Worm (Caenorhabditis elegans) whole organism, dauer: Measurements from ENCODE around the gene K02A6.2.

Source experiments
- unc-62 ChIP-seq: sonication (generic microtip); optimal IDR thresholded peaks from 2 replicates; lab custom pipeline; 2017; ENCODE audit warnings: missing biosample characterization, missing genetic modification reagents, missing genetic modification characterization

Gene K02A6.2

DNA sequence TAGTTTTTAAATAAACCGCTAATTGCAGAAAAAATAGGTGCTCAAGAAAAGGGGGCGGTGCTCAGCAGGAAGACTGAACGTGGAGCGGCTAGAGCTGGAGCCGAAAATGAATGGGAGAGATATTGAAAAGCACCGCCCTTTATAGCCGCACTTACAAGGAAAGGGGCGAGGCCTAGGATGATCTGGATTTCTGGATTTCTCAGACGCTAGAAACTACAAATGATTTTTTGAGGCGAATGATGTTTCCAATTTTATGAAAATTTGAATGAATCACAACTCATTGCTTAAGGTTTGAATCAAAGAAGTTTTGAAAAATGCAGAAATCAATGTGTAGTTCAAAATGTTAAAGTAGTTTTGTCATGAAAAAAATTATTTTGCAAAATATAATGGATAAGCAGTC is at the start of gene K02A6.2:
Gene K02A6.2 (minus strand): TSS at position 101 of the 400 bp plus-strand sequence.
- TF ChIP-seq unc-62 = no peak

DNA sequence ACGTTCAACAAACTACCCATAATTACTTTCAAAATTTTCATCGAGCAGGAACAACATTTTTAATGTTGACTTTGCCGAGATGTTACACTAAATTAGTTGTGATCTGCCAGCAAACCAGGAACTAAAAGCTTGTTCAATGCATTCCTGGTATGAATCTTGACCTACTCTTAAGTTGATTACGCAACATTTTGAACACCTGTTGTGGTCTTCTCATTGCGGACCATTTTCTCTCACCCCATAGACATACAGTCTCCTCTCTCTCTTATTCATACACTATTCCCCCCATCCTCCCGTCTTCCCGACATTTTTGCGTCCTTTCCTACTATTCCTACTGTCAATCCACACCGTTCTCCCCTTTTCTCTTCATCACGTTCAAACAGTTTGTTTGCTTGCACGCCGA is 48.7 kb upstream of the K02A6.2 start:
- no peak for TF ChIP-seq unc-62

DNA sequence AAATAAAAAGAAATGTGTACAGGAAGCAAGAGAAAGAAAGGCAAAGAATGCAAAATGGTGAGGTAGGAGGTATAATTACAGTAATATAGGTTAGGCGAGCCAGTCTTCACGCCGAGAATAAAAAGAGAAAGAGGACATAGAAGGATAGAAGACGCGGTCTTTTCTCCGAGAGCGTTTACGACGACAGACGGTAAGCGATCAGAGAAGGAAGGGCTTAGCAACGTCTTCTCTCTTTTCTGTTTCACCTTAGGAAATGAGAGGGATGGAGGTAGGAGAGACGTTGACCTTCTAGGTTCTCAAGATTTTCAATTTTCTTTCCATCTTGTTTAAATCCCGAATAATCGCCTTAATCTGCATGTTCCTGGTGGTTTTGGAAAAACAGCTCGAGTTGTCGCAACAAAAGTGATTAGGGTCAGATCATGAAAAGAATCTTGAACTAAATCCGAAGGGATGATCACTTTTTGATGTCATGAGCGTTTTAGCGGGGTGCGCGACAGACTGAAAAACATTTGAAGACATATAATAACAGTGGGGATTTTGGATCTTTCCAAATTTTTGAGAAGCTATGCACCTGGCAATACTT is 46.2 kb upstream of the K02A6.2 start, which contains the start of gene cutl-29:
Gene cutl-29 (minus strand): TSS at position 51 of the 583 bp plus-strand sequence.
- TF ChIP-seq unc-62 = no peak

DNA sequence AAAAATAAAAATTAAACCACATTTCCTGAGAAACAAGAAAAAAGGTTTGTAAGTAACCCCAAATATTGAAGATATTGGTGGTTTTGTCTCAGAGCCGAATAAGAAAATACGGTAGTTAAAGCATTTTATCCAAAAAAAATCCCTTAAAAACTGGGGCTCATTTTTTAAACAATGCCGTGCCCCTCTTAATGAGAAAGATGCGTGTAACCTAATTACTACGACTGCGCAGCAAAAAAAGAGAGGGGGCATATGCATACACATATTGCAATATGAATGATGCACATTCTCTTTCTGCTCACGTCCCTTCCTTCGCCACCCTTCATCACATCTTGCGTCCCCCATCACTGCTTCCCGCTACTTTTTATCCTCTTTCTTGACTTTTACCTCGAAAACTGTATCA is 43.3 kb upstream of the K02A6.2 start:
- TF ChIP-seq unc-62 = no peak

DNA sequence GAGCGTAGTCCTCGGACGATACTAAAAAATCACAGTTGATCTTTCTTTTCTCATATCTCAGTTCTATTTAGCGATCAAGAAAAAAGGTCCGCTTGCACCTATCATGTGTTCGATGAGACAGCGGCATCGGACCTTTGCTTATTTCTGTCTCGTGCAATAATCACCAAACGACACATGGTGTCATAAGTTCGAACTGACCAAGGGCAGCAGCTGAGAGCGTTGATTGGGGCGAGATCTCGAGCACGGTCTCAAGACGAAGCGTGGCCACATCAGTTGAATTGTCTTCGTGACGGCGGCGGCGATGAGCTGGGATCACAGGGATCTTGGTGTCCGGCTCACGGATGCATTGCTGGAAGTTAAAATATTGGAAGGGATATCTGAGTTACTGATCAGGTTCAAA is 37.9 kb upstream of the K02A6.2 start:
- TF ChIP-seq unc-62 = no peak

DNA sequence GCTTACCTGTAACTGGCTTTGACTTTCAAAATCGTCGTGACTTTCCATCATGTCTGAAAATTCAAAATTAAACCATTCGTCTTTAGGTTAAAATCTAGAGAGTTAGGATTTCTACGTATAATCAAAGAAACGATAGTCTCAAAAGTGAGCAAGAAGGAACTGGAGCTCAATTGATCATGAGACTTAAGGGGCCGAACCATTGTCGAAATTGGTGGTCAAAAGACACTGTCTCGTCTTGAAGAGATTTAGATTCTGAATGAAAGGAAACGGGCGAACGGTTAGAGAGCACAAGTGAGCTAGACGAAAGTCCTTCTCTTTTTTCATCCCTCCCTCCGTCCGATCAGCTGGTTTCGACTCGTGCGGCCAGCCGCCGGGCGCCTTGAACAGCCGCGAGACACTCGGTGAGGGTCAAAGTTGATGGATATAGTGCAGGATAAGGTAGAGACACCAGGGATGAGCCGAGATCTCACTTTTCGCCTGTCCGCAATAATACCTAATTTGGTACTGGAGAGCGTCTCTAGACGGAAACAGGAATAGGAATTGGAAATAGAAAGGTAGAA is 36.4 kb upstream of the K02A6.2 start, which contains the start of gene M60.7:
Gene M60.7 (minus strand): TSS at position 51 of the 560 bp plus-strand sequence.
- no peak for TF ChIP-seq unc-62

DNA sequence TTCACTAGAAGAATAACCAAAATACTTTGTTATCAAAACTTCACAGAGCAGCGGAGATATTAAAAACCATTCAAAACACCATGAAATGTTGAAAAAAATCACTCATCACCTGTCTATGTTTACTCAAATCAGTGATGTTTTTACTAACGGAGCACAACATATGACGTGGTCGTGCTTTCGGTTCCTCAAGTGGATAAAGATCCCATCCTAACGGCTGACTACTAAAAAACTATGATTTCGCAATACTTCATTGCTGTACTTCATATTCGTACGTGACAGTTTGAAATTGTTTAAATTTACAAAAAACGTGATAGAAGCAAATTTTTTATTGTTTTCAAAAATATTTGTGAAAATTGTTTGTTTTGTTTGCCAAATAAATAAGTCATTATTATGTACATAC is 32.9 kb upstream of the K02A6.2 start:
- TF ChIP-seq unc-62 = no peak

DNA sequence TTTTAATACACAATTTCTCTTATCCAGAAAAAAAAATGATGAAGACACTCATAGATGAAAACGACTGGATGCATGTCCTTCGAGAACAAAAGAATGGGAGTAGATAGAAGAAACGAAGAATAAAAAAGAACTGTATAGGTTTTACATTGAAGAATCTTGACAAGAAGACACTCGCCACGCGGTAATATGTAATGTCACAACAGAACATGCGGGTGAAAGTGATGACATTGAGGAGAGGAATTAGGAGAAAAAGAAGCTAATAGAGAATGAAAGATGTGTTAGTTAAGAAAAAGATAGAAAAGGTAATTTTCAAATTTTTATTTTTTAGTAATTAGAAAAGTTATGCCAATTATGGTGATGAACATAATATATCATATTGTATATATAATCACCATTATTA is 30.6 kb upstream of the K02A6.2 start:
- no peak for TF ChIP-seq unc-62

DNA sequence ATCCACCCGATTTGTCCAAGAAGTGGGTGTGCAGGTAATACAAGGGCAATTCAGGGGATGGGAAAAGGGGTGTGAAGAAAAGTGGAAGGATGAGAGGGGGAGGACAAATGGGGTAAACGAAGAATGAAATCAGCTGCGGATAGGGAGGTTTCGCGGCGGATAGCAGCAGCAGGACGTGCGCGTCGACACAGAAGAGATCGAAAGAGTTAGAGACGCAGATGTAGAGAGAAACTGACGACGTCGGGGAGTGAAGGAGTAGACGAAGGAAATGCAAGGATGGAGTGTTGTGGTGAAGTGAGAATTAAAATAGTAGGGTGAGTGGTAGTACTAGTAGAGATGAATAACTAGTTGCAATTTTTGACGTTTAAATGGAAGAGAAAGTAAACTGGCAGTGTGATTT is 27.5 kb upstream of the K02A6.2 start, which contains the start of gene M60.6:
Gene M60.6 (minus strand): TSS at position 166 of the 400 bp plus-strand sequence.
- TF ChIP-seq unc-62 = no peak

DNA sequence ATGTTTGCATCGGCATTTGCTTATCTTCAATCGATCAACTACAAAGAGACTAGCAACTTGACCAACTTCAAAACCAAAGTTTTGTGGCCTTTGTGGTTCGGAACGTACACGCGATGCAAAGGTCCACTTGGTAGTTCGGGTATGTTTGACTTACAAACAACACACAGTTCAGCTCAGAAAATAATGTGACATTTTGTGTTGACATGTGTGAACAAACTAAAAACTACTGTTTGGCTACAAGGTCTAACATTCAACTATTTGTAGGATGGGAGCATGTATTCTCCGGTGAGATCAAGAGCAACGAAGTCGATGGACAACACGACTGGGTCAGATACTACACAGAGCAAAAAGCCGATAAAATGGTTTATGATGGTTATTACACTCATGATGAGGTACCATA is 22.3 kb upstream of the K02A6.2 start:
- TF ChIP-seq unc-62 = no peak

DNA sequence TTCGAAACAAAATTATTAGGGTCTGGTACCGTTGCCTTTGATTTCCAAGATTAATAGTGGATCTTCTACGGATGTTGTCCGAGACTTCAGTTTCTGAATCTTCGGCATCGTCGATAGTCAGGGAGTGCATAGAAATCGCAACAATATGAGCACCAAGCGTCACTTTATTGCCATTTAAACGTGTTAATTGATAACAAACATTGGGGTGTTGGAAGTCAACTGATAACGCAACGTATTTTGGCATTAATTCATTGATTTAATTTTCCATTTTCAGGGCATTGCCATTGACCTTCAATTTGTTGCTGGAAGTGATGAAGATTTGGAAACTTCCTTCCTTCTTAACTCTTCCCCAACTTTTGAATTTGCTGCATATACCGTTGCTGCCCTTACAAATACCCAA is 21.3 kb upstream of the K02A6.2 start, which contains the start of gene kqt-2:
Gene kqt-2 (minus strand): TSS at position 244 of the 400 bp plus-strand sequence.
- TF ChIP-seq unc-62 = no peak

DNA sequence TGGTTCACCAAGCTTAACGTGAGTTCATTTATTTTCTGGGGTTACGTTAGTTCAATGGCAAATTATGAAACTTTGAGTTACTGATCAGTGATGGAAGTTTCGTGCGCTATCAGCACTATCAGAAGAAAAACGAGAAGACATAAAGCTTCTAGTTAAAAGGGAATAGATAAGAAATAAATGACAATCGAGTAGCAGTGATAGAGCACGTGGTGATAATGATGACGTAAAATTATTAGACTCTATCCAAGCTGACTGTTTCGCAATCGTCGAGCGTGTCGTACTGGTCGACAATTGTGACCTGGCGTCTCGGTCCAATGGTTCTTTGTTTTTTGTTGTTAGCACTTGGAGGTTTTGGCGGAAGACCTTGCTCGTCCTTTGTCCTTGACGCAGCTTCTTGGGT is 18.3 kb upstream of the K02A6.2 start:
- no peak for TF ChIP-seq unc-62

DNA sequence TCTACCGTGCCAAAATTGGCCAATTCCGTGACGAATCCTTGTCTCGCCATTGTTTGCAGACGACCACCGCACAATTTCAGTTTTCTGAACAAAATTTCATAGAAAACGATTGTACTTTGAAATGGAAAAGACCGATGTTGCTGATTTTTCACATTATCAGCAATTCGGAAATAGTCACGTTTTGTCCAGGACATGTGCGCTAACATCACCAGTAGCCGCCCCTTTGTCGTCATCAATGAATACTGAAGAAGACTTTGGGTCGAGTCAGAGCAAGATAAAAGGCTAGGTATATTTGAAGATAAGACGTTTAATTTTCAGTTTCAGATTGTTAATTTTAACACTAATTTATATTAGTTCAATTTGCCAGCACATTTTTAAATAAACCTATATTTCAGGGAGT is 17.1 kb upstream of the K02A6.2 start, which contains the start of gene endu-2:
Gene endu-2 (plus strand): TSS at position 396 of the 400 bp plus-strand sequence.
- TF ChIP-seq unc-62 = no peak

DNA sequence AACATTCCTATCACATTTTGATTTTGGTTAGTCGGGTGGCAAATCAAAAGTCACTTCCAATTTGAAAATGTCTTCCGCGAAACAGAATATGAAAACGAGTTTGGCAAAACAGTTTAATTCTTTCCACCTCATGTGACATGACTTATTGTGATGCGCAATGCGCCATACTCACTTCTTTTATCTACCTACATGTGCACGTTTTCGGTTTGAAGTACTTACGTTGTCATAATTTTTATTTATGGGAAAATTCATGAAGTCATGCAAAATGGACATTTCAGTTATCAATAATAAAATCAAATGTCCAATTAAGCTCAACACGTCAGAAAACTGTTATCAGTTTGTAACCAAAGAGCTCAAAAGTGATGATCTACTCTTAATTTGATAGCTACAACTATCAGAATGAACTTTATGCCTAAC is 13.8 kb upstream of the K02A6.2 start:
- TF ChIP-seq unc-62 = no peak

DNA sequence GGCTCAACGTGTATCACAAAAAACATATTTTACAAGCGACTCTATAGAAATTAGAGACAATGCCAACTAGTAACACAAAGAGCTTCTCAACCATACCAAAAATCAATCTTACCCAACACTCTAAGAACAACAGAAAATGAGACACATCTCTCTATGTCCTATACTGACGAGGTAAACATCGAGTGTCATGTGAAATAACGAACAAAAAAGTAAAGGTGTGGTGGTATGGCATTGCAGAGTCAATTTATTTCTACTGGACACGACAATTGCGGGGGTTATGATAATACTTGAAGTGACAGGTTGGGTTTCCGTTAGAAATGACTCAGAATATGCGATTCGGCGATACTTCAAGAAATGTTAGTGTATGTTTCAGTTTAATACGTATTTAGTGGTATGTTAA is 11.7 kb upstream of the K02A6.2 start:
- TF ChIP-seq unc-62 = no peak

DNA sequence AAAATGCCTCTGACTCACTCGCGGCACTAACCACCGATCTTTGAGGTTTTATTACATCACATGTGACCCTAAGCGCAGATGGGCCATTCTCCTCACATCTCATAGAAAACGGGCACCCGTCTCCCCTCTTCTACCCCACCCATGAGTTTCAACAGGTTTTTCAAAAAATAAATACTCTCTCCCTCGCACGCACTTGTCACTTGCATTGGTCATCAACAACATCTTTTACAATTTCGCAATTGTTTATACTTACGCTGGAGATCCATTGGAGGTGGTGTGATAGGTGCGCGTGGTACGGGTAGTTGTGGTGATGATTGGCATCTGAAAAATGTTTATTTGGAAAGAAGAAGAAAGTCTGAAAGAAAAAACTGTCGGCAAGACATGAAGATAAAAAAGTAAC is 11.2 kb upstream of the K02A6.2 start, which contains the start of gene M60.4:
Gene M60.4 (minus strand): TSS at position 321 of the 400 bp plus-strand sequence.
- TF ChIP-seq unc-62 = no peak

DNA sequence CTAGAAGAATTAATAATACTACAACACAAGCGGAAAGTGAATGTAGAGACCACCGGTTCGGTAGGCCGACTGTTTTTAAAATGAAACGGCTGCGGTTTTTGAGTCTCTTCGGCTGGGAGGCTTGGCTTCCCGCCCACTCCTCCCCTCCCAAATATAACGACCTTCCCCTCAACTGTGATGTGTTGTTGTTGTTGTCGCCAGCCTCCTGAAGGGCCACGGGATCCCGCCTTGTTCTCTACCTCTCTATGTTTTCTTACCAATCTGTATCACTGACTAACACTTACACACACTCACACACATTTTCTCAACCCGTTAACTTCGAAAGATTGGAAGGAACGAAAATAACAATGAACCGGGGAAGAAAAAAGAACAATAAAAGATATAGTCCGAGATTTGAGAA is 8.7 kb upstream of the K02A6.2 start:
- no peak for TF ChIP-seq unc-62

DNA sequence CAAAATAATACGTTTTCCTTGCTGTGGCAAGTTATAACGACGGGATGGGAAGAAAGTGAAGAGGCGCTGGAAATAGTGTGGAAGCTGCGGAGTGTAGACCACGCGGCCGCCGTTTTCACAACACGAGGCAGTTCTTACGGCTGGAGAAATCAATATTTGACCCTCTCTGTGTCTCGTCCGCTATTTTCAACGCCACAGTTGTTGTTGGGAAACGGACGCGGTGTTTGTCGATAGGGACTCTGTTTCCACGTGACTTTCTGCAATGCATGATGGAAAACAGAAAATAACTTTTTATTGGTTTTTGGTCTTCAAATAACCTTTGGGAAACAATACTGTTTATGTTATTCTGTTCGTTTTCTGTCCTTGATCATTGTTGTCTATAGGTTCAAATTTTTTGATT is 7.0 kb upstream of the K02A6.2 start, which contains the start of gene K02A6.3:
Gene K02A6.3 (minus strand): TSS at position 74 of the 400 bp plus-strand sequence.
- TF ChIP-seq unc-62 = no peak
